Worm (Caenorhabditis elegans) whole organism, L2 larva: Measurements from ENCODE around the gene idpc-3.

ENCODE experiments used
- C34F6.9 ChIP-seq: fragments of 150-350 bp; optimal IDR thresholded peaks from 2 replicates; lab custom pipeline; 2014; ENCODE audit warnings: missing biosample characterization, missing genetic modification characterization
- F13H6.1 ChIP-seq: sonication (generic microtip); optimal IDR thresholded peaks from 2 replicates; lab custom pipeline; 2016; ENCODE audit warnings: missing genetic modification characterization, missing compliant biosample characterization
- R02D3.7 ChIP-seq: fragments of 150-350 bp; optimal IDR thresholded peaks from 2 replicates; lab custom pipeline; 2014; ENCODE audit warnings: missing biosample characterization, missing genetic modification characterization
- Y55F3AM.14 ChIP-seq: fragments of 200-800 bp; sonication (Bioruptor generic); optimal IDR thresholded peaks from 2 replicates; lab custom pipeline; 2018; ENCODE audit warnings: mild to moderate bottlenecking, missing genetic modification characterization, missing compliant biosample characterization
- ZK546.5 ChIP-seq: sonication (generic microtip); optimal IDR thresholded peaks from 2 replicates; lab custom pipeline; 2017; ENCODE audit warnings: missing biosample characterization, missing genetic modification characterization
- aly-2 ChIP-seq: fragments of 150-350 bp; optimal IDR thresholded peaks from 2 replicates; lab custom pipeline; 2014; ENCODE audit warnings: missing biosample characterization, missing genetic modification characterization
- ama-1 ChIP-seq: fragments of 150-350 bp; optimal IDR thresholded peaks from 2 replicates; lab custom pipeline; 2018; ENCODE audit warnings: inconsistent platforms
- blmp-1 ChIP-seq: sonication (generic microtip); optimal IDR thresholded peaks from 2 replicates; lab custom pipeline; 2017; ENCODE audit warnings: missing genetic modification characterization, mild to moderate bottlenecking, missing compliant biosample characterization, antibody characterized with exemption, moderate library complexity; ENCODE audit not compliant: insufficient read depth
- ceh-16 ChIP-seq: fragments of 150-350 bp; optimal IDR thresholded peaks from 2 replicates; lab custom pipeline; 2014; ENCODE audit warnings: missing biosample characterization, missing genetic modification characterization
- ceh-82 ChIP-seq: fragments of 150-350 bp; optimal IDR thresholded peaks from 2 replicates; lab custom pipeline; 2014; ENCODE audit warnings: missing biosample characterization, missing genetic modification characterization
- crh-2 ChIP-seq: sonication (generic microtip); optimal IDR thresholded peaks from 2 replicates; lab custom pipeline; 2017; ENCODE audit warnings: missing biosample characterization, missing genetic modification characterization
- dmd-4 ChIP-seq: sonication (generic microtip); optimal IDR thresholded peaks from 2 replicates; lab custom pipeline; 2017; ENCODE audit warnings: missing biosample characterization, missing genetic modification characterization
- elt-1 ChIP-seq: fragments of 150-350 bp; optimal IDR thresholded peaks from 2 replicates; lab custom pipeline; 2014; ENCODE audit warnings: missing biosample characterization, missing genetic modification characterization
- elt-3 ChIP-seq: sonication (generic microtip); optimal IDR thresholded peaks from 2 replicates; lab custom pipeline; 2017; ENCODE audit warnings: missing biosample characterization, missing genetic modification characterization
- fos-1 ChIP-seq: fragments of 150-350 bp; optimal IDR thresholded peaks from 2 replicates; lab custom pipeline; 2014; ENCODE audit warnings: missing biosample characterization, missing genetic modification characterization
- gmeb-1 ChIP-seq: fragments of 150-350 bp; optimal IDR thresholded peaks from 2 replicates; lab custom pipeline; 2014; ENCODE audit warnings: missing biosample characterization, missing genetic modification characterization
- mab-5 ChIP-seq: fragments of 150-350 bp; optimal IDR thresholded peaks from 2 replicates; lab custom pipeline; 2014; ENCODE audit warnings: missing biosample characterization, missing genetic modification characterization
- mdl-1 ChIP-seq, 2 experiments: fragments of 150-350 bp in 1 of 2; sonication (generic microtip) in 1 of 2; optimal IDR thresholded peaks; 2 replicates each; lab custom pipeline; 2017; ENCODE audit warnings: missing biosample characterization in 2 of 2, missing genetic modification characterization in 2 of 2
- nhr-10 ChIP-seq: sonication (generic microtip); optimal IDR thresholded peaks from 2 replicates; lab custom pipeline; 2017; ENCODE audit warnings: missing biosample characterization, missing genetic modification characterization
- nhr-12 ChIP-seq: fragments of 150-350 bp; optimal IDR thresholded peaks from 2 replicates; lab custom pipeline; 2014; ENCODE audit warnings: missing biosample characterization, missing genetic modification characterization
- nhr-129 ChIP-seq: fragments of 150-350 bp; optimal IDR thresholded peaks from 2 replicates; lab custom pipeline; 2014; ENCODE audit warnings: missing biosample characterization, missing genetic modification characterization
- nhr-21 ChIP-seq: fragments of 150-350 bp; optimal IDR thresholded peaks from 2 replicates; lab custom pipeline; 2014; ENCODE audit warnings: missing biosample characterization, missing genetic modification characterization
- nhr-237 ChIP-seq: fragments of 150-350 bp; optimal IDR thresholded peaks from 2 replicates; lab custom pipeline; 2014; ENCODE audit warnings: missing biosample characterization, missing genetic modification characterization
- nhr-25 ChIP-seq: fragments of 150-350 bp; sonication (generic microtip); optimal IDR thresholded peaks from 3 replicates; lab custom pipeline; 2014; ENCODE audit warnings: missing biosample characterization, missing genetic modification characterization
- nhr-6 ChIP-seq: fragments of 150-350 bp; optimal IDR thresholded peaks from 2 replicates; lab custom pipeline; 2014; ENCODE audit warnings: missing biosample characterization, missing genetic modification characterization
- peb-1 ChIP-seq: fragments of 150-350 bp; optimal IDR thresholded peaks from 2 replicates; lab custom pipeline; 2014; ENCODE audit warnings: missing biosample characterization, missing genetic modification characterization
- sem-4 ChIP-seq: fragments of 150-350 bp; optimal IDR thresholded peaks from 2 replicates; lab custom pipeline; 2014; ENCODE audit warnings: missing biosample characterization, missing genetic modification reagents, missing genetic modification characterization
- sma-3 ChIP-seq: sonication (generic microtip); optimal IDR thresholded peaks from 2 replicates; lab custom pipeline; 2016; ENCODE audit warnings: missing genetic modification reagents, missing genetic modification characterization, missing compliant biosample characterization
- sma-9 ChIP-seq, 2 experiments: fragments of 150-350 bp in 1 of 2; sonication (generic microtip) in 1 of 2; optimal IDR thresholded peaks; 2 replicates each; lab custom pipeline; 2014 to 2016; ENCODE audit warnings: missing genetic modification characterization in 2 of 2, mild to moderate bottlenecking in 1 of 2, missing biosample characterization in 1 of 2, missing compliant biosample characterization in 1 of 2, missing genetic modification reagents in 1 of 2, moderate library complexity in 1 of 2
- unc-62 ChIP-seq: fragments of 150-350 bp; optimal IDR thresholded peaks from 2 replicates; lab custom pipeline; 2014; ENCODE audit warnings: missing biosample characterization, missing genetic modification reagents, missing genetic modification characterization
- zag-1 ChIP-seq: fragments of 150-350 bp; optimal IDR thresholded peaks from 2 replicates; lab custom pipeline; 2014; ENCODE audit warnings: missing biosample characterization, missing genetic modification characterization

The idpc-3 gene

ce11 chrV:9661514-9661913, 32.5 kb upstream of the idpc-3 start, which contains the start of gene pitr-4:
Gene pitr-4, minus strand, starts transcription at chrV:9661614.
- TF ChIP-seq fos-1 (tag; lab: Kevin White, UChicago) (no peak), ama-1 (lab: Kevin White, UChicago) (no peak), elt-3 (no peak), sma-3 (no peak), nhr-129 (tag; lab: Kevin White, UChicago) (no peak)

DNA sequence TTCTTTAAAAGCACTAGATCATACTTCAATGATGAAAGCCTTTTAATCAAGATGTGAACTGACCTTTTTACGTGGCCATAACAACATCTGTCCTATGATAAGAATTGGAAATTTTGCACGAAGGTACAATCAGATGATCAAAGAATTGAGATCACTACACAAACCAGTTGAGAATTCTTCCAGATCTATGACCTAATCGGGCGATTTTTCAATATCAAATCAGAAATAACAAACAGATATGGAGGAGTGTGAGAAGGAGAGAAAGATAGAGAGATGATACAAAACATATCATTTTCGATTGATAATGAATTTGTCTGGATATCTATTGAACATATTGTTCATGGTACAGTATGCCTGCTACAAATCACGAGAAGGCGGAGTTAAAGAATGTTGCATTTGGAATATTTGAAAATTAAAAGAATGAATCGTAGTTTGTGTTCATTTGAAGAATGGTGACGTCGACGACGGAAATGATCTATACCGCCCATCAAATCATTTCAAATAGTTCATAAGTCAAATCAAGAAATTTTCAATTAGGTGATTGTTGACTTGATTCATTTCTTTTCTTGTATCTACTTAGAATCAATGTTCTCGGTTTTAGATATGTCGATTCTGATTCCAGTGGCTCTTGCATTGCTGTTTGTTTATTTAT, 25.3 kb upstream of the idpc-3 start, which contains the start of gene cyp-29A4:
cyp-29A4 (plus strand) TSS at position 602 of the 652 bp plus-strand sequence.
- no peak for TF ChIP-seq fos-1 (tag; lab: Kevin White, UChicago)
- no peak for TF ChIP-seq nhr-237 (tag; lab: Kevin White, UChicago)
- TF ChIP-seq nhr-21 (tag; lab: Kevin White, UChicago), result peak; percentile 48
- TF ChIP-seq sem-4, result no peak
- TF ChIP-seq aly-2 (tag; lab: Kevin White, UChicago), result no peak
- TF ChIP-seq mdl-1 (tag; optimal IDR thresholded peaks at IDR 0.05; lab: Kevin White, UChicago), result no peak
- TF ChIP-seq mab-5 (tag; lab: Kevin White, UChicago), result no peak
- no peak for TF ChIP-seq nhr-12 (tag; lab: Kevin White, UChicago)
- no peak for TF ChIP-seq Y55F3AM.14 (GFP tag; lab: Kevin White, UChicago)
- no peak for TF ChIP-seq nhr-6 (tag; lab: Kevin White, UChicago)
- TF ChIP-seq zag-1 (tag; lab: Kevin White, UChicago), result no peak
- TF ChIP-seq ama-1 (lab: Kevin White, UChicago), result no peak
- TF ChIP-seq sma-9 (GFP tag; optimal IDR thresholded peaks at IDR 0.05; lab: Kevin White, UChicago), result peak; percentile 35
- no peak for TF ChIP-seq sma-9 (tag; optimal IDR thresholded peaks at IDR 0.05; lab: Kevin White, UChicago)
- TF ChIP-seq nhr-129 (tag; lab: Kevin White, UChicago), result peak; percentile 23
- TF ChIP-seq unc-62 (GFP tag; lab: Kevin White, UChicago), result no peak
- TF ChIP-seq, all 48 proteins: peak for 3

DNA sequence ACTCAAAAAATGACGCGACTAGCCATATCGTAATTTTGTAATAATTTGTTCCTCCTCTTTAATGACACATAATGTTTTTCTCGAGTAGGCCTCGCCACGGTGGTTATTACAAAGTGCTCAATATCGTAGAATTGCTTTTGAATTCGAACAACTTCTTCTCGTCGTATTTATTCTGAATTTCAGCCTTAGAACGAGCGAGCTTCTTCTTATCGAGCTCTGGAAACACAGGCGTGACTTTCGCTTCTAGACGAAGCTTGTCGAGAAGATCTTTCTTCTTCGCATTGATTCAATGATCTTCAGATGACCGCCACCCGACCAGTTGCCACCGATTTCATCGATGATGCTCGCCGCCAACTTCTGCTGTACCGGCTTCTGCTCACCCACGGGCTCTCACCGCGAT, 22.3 kb upstream of the idpc-3 start, which contains the start of gene T06E4.21:
T06E4.21 (plus strand) TSS at position 301 of the 400 bp plus-strand sequence.
- no peak for TF ChIP-seq ama-1 (lab: Kevin White, UChicago)

DNA sequence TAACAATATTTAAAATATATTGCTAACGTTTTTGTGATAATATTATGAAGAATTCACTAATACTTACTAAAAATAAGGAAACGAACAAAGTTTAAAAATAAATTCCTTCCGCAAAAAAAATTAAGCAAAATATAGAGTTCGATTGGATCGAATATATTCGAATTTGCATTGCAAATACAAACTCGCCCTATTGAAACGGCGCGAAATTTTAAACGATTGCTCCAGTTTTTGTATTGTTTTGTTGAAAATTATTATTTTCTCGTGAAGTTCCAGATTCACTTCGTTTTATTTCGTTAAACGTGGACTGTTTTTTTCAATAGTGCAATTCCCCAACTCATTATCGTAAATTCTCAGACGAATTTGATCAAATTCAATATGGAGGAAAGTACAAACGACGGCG, 16.5 kb upstream of the idpc-3 start, which contains the start of the genes atl-1 and hcp-2:
atl-1 (minus strand) TSS at position 89 of the 400 bp plus-strand sequence.
hcp-2 (plus strand) TSS at position 353 of the 400 bp plus-strand sequence.
- TF ChIP-seq gmeb-1 (tag; lab: Kevin White, UChicago) (peak; percentile 45), zag-1 (tag; lab: Kevin White, UChicago) (no peak)

DNA sequence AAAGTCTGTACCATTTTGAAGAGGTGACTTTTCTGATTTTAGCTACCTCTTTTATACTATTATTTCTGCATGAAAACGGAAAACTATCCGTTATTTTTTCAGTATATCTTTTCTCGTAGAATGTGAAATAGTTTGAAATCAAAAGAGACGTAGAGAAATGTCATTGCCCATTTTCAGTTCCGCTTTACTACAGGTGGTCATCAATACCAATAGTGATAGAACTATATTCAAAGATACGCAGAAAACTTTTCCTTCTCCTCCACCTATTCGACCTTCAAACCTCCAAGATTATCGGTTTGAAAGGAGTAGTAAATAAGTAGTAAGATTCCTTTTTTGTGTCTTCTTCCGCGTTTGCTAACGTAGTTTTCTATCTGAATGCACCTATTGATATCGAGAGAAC, 4.3 kb upstream of the idpc-3 start, which contains the start of gene col-147:
col-147 (minus strand) TSS at position 26 of the 400 bp plus-strand sequence.
- TF ChIP-seq sma-9 (GFP tag; optimal IDR thresholded peaks at IDR 0.05; lab: Kevin White, UChicago) (peak; percentile 52), sma-9 (tag; optimal IDR thresholded peaks at IDR 0.05; lab: Kevin White, UChicago) (no peak), nhr-6 (tag; lab: Kevin White, UChicago) (no peak), fos-1 (tag; lab: Kevin White, UChicago) (peak; percentile 10), zag-1 (tag; lab: Kevin White, UChicago) (no peak), F13H6.1 (tag; lab: Kevin White, UChicago) (no peak), nhr-25 (peak; percentile 67), peb-1 (tag; lab: Kevin White, UChicago) (no peak), sem-4 (no peak), sma-3 (peak; percentile 22), ZK546.5 (tag; lab: Kevin White, UChicago) (no peak), blmp-1 (peak; percentile 73), nhr-237 (tag; lab: Kevin White, UChicago) (no peak), elt-3 (no peak), ceh-82 (no peak), nhr-12 (tag; lab: Kevin White, UChicago) (no peak), dmd-4 (tag; lab: Kevin White, UChicago) (no peak), elt-1 (no peak), crh-2 (peak; percentile 34), ceh-16 (tag; lab: Kevin White, UChicago) (no peak), unc-62 (GFP tag; lab: Kevin White, UChicago) (no peak), C34F6.9 (tag; lab: Kevin White, UChicago) (no peak), R02D3.7 (tag; lab: Kevin White, UChicago) (no peak), nhr-10 (tag; lab: Kevin White, UChicago) (no peak)
